Worm (Caenorhabditis elegans): ENCODE data around the gene R04F11.5.

DNA sequence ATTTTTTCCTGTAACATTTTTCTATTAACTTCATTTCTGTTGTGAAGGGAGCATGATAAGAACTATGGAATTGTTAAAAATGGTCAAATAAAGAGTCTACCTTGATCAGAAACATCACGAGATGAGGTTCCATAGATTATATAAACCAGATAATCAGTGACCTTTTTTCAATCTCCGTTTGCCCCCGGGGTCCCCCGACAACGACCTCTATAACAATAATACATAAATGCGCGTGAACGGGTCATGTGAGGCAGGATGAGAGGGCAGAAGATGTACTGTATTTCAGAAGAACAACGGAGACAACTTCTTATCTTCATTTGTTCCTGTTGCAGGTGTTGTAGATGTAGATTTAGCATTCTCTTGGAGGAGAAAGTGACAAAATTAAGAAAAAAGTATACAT lies 34.0 kb upstream of the R04F11.5 start:
- TF ChIP-seq nhr-76 (tag; optimal IDR thresholded peaks at IDR 0.05) = no peak
- no peak for TF ChIP-seq nhr-11 (tag; optimal IDR thresholded peaks at IDR 0.05)
- no peak for TF ChIP-seq egl-27 (tag; optimal IDR thresholded peaks at IDR 0.05)
- no peak for TF ChIP-seq mdl-1 (tag; optimal IDR thresholded peaks at IDR 0.05)
- no peak for TF ChIP-seq fkh-10 (GFP tag; optimal IDR thresholded peaks at IDR 0.05)
- TF ChIP-seq lin-39 (tag; optimal IDR thresholded peaks at IDR 0.05) = no peak
- no peak for TF ChIP-seq sea-2 (GFP tag; optimal IDR thresholded peaks at IDR 0.05)
- TF ChIP-seq nhr-237 (tag; optimal IDR thresholded peaks at IDR 0.05) = no peak
- no peak for TF ChIP-seq ceh-28 (tag; optimal IDR thresholded peaks at IDR 0.05)
- no peak for TF ChIP-seq elt-2 (tag; optimal IDR thresholded peaks at IDR 0.05)
- no peak for TF ChIP-seq R02D3.7 (tag; optimal IDR thresholded peaks at IDR 0.05)

All from whole organism, L3 larva.